Fruit fly (Drosophila melanogaster) whole organism, embryonic: ENCODE results near the gene vers.
A peak's percentile ranks its signal among the peaks of the same experiment; 100 is the strongest.

Experiments used
- Atf-2 ChIP-seq: fragments of 200-800 bp; sonication (Bioruptor generic); optimal IDR thresholded peaks from 2 replicates; lab custom pipeline; 2016; ENCODE audit warnings: missing biosample characterization, missing genetic modification characterization
- BEAF-32 ChIP-seq: fragments of 200-800 bp; sonication (Bioruptor generic); optimal IDR thresholded peaks from 3 replicates; lab custom pipeline; 2017; ENCODE audit warnings: missing biosample characterization, missing genetic modification characterization, mild to moderate bottlenecking, moderate library complexity, missing genetic modification reagents
- CG10543 ChIP-seq: fragments of 200-800 bp; sonication (Bioruptor generic); optimal IDR thresholded peaks from 3 replicates; lab custom pipeline; 2017; ENCODE audit warnings: missing biosample characterization, mild to moderate bottlenecking, missing genetic modification characterization, moderate library complexity
- CG11456 ChIP-seq: fragments of 200-800 bp; sonication (Bioruptor generic); IDR thresholded peaks from 3 replicates; pipeline ENCODE4 v1.3.6; 2022; ENCODE audit warnings: missing biosample characterization, missing genetic modification characterization
- CG12219 ChIP-seq: fragments of 200-800 bp; sonication (Bioruptor generic); optimal IDR thresholded peaks from 3 replicates; lab custom pipeline; 2018; ENCODE audit warnings: missing biosample characterization, mild to moderate bottlenecking, missing genetic modification characterization
- CG13296 ChIP-seq: fragments of 200-800 bp; sonication (Bioruptor generic); optimal IDR thresholded peaks from 3 replicates; lab custom pipeline; 2018; ENCODE audit warnings: missing biosample characterization, mild to moderate bottlenecking, missing genetic modification characterization
- CG14710 ChIP-seq: fragments of 200-800 bp; sonication (Bioruptor generic); optimal IDR thresholded peaks from 3 replicates; lab custom pipeline; 2019; ENCODE audit warnings: missing biosample characterization, mild to moderate bottlenecking, missing genetic modification characterization, moderate library complexity
- CG18011 ChIP-seq: fragments of 200-800 bp; sonication (Bioruptor generic); optimal IDR thresholded peaks from 2 replicates; lab custom pipeline; 2017; ENCODE audit warnings: missing biosample characterization, missing genetic modification characterization, mild to moderate bottlenecking, moderate library complexity, missing genotype
- CG2116 ChIP-seq: fragments of 200-800 bp; sonication (Bioruptor generic); optimal IDR thresholded peaks from 3 replicates; lab custom pipeline; 2018; ENCODE audit warnings: missing biosample characterization, mild to moderate bottlenecking, missing genetic modification characterization
- CG2120 ChIP-seq: fragments of 200-800 bp; sonication (Bioruptor generic); optimal IDR thresholded peaks from 3 replicates; lab custom pipeline; 2016; ENCODE audit warnings: missing biosample characterization, missing genetic modification characterization
- CG2199 ChIP-seq: fragments of 200-800 bp; sonication (Bioruptor generic); IDR thresholded peaks from 3 replicates; pipeline ENCODE4 v1.3.6; 2022; ENCODE audit warnings: missing biosample characterization, missing genetic modification characterization
- CG31388 ChIP-seq: fragments of 200-800 bp; sonication (Bioruptor generic); optimal IDR thresholded peaks from 2 replicates; lab custom pipeline; 2016; ENCODE audit warnings: missing biosample characterization, missing genetic modification characterization
- CG32767 ChIP-seq: fragments of 200-800 bp; sonication (Bioruptor generic); IDR thresholded peaks from 2 replicates; pipeline ENCODE4 v1.3.6; 2022; ENCODE audit warnings: missing biosample characterization, missing genetic modification characterization
- CG3281 ChIP-seq: fragments of 200-800 bp; sonication (Bioruptor generic); optimal IDR thresholded peaks from 3 replicates; lab custom pipeline; 2017; ENCODE audit warnings: missing biosample characterization, mild to moderate bottlenecking, missing genetic modification characterization
- CG34376 ChIP-seq: fragments of 200-800 bp; sonication (Bioruptor generic); optimal IDR thresholded peaks from 2 replicates; lab custom pipeline; 2018; ENCODE audit warnings: missing biosample characterization, mild to moderate bottlenecking, missing genetic modification characterization
- CG34422 ChIP-seq: fragments of 200-800 bp; sonication (Bioruptor generic); IDR thresholded peaks from 3 replicates; pipeline ENCODE4 v1.3.6; 2022; ENCODE audit warnings: missing biosample characterization, missing genetic modification characterization
- CG43689 ChIP-seq: fragments of 200-800 bp; sonication (Bioruptor generic); IDR thresholded peaks from 2 replicates; pipeline ENCODE4 v1.3.6; 2022; ENCODE audit warnings: missing biosample characterization, missing genetic modification characterization
- CG5245 ChIP-seq: fragments of 200-800 bp; sonication (Bioruptor generic); optimal IDR thresholded peaks from 3 replicates; lab custom pipeline; 2016; ENCODE audit warnings: missing biosample characterization, missing genetic modification characterization
- CG6689 ChIP-seq: fragments of 200-800 bp; sonication (Bioruptor generic); IDR thresholded peaks from 2 replicates; pipeline ENCODE4 v1.3.6; 2022; ENCODE audit warnings: missing biosample characterization, missing genetic modification characterization
- CG7556 ChIP-seq: fragments of 200-800 bp; sonication (Bioruptor generic); optimal IDR thresholded peaks from 2 replicates; lab custom pipeline; 2017; ENCODE audit warnings: missing biosample characterization, mild to moderate bottlenecking, missing genetic modification characterization
- CG8944 ChIP-seq: fragments of 200-800 bp; sonication (Bioruptor generic); optimal IDR thresholded peaks from 3 replicates; lab custom pipeline; 2016; ENCODE audit warnings: missing biosample characterization, missing genetic modification characterization
- CG9727 ChIP-seq: fragments of 200-800 bp; sonication (Bioruptor generic); optimal IDR thresholded peaks from 3 replicates; lab custom pipeline; 2017; ENCODE audit warnings: missing biosample characterization, mild to moderate bottlenecking, missing genetic modification characterization
- CG9797 ChIP-seq: fragments of 200-800 bp; sonication (Bioruptor generic); optimal IDR thresholded peaks from 3 replicates; lab custom pipeline; 2018; ENCODE audit warnings: missing biosample characterization, mild to moderate bottlenecking, missing genetic modification characterization
- CHES-1-like ChIP-seq: fragments of 200-800 bp; sonication (Bioruptor generic); optimal IDR thresholded peaks from 2 replicates; lab custom pipeline; 2016; ENCODE audit warnings: missing biosample characterization, missing genetic modification characterization
- HHEX ChIP-seq: fragments of 200-800 bp; sonication (Bioruptor generic); optimal IDR thresholded peaks from 3 replicates; lab custom pipeline; 2017; ENCODE audit warnings: missing biosample characterization, mild to moderate bottlenecking, missing genetic modification characterization, missing genetic modification reagents
- Hmr ChIP-seq: fragments of 200-800 bp; sonication (Bioruptor generic); optimal IDR thresholded peaks from 3 replicates; lab custom pipeline; 2017; ENCODE audit warnings: mild to moderate bottlenecking, missing biosample characterization, missing genetic modification reagents, missing genetic modification characterization
- Hr3 ChIP-seq: fragments of 200-800 bp; sonication (Bioruptor generic); optimal IDR thresholded peaks from 3 replicates; lab custom pipeline; 2016; ENCODE audit warnings: missing biosample characterization, missing genetic modification characterization
- Hr51 ChIP-seq, 2 experiments: fragments of 200-800 bp; sonication (Bioruptor generic); optimal IDR thresholded peaks; 2 replicates in 1 of 2; 3 replicates in 1 of 2; lab custom pipeline; 2016 to 2018; ENCODE audit warnings: missing biosample characterization in 2 of 2, missing genetic modification characterization in 2 of 2, mild to moderate bottlenecking in 1 of 2, moderate library complexity in 1 of 2
- NC2α ChIP-seq: fragments of 200-800 bp; sonication (Bioruptor generic); optimal IDR thresholded peaks from 2 replicates; lab custom pipeline; 2016; ENCODE audit warnings: missing biosample characterization, missing genetic modification characterization
- Opbp ChIP-seq: fragments of 200-800 bp; sonication (Bioruptor generic); IDR thresholded peaks from 3 replicates; pipeline ENCODE4 v1.3.6; 2022; ENCODE audit warnings: missing biosample characterization, missing genetic modification characterization; ENCODE audit not compliant: partially characterized antibody
- bsh ChIP-seq, 2 experiments: fragments of 200-800 bp; sonication (Bioruptor generic); optimal IDR thresholded peaks; 2 replicates each; lab custom pipeline; 2017 to 2018; ENCODE audit warnings: mild to moderate bottlenecking in 2 of 2, missing biosample characterization in 2 of 2, missing genetic modification characterization in 2 of 2, moderate library complexity in 1 of 2
- cato ChIP-seq: fragments of 200-800 bp; sonication (Bioruptor generic); optimal IDR thresholded peaks from 2 replicates; lab custom pipeline; 2016; ENCODE audit warnings: missing biosample characterization, missing genetic modification characterization, borderline replicate concordance
- chn ChIP-seq: fragments of 200-800 bp; sonication (Bioruptor generic); optimal IDR thresholded peaks from 2 replicates; lab custom pipeline; 2016; ENCODE audit warnings: missing biosample characterization, missing genetic modification characterization
- eve ChIP-seq, 2 experiments: fragments of >200 bp; optimal IDR thresholded peaks; 2 replicates each; lab custom pipeline; 2017; ENCODE audit warnings: missing biosample characterization in 2 of 2, missing genetic modification characterization in 2 of 2
- exex ChIP-seq: fragments of 200-800 bp; sonication (Bioruptor generic); optimal IDR thresholded peaks from 4 replicates; lab custom pipeline; 2018; ENCODE audit warnings: missing biosample characterization, mild to moderate bottlenecking, missing genetic modification characterization, moderate library complexity
- grn ChIP-seq: fragments of 200-800 bp; sonication (Bioruptor generic); optimal IDR thresholded peaks from 3 replicates; lab custom pipeline; 2017; ENCODE audit warnings: missing biosample characterization, missing genetic modification characterization
- hb ChIP-seq: fragments of 200-800 bp; sonication (Bioruptor generic); IDR thresholded peaks from 3 replicates; pipeline ENCODE4 v1.3.6; 2022; ENCODE audit warnings: missing biosample characterization, missing genetic modification characterization; ENCODE audit not compliant: partially characterized antibody
- jumu ChIP-seq: fragments of 200-800 bp; sonication (Bioruptor generic); optimal IDR thresholded peaks from 3 replicates; lab custom pipeline; 2016; ENCODE audit warnings: missing biosample characterization, missing genetic modification characterization
- kah ChIP-seq: fragments of 200-800 bp; sonication (Bioruptor generic); optimal IDR thresholded peaks from 2 replicates; lab custom pipeline; 2018; ENCODE audit warnings: missing biosample characterization, mild to moderate bottlenecking, missing genetic modification characterization
- lov ChIP-seq, 2 experiments: fragments of 200-800 bp in 1 of 2; fragments of >200 bp in 1 of 2; sonication (Bioruptor generic) in 1 of 2; IDR thresholded peaks in 1 of 2; optimal IDR thresholded peaks in 1 of 2; 2 replicates in 1 of 2; 3 replicates in 1 of 2; pipeline versions ENCODE4 v1.3.6 to Lab custom; 2017 to 2022; ENCODE audit warnings: missing biosample characterization in 1 of 2, missing genetic modification characterization in 1 of 2
- mirr ChIP-seq: fragments of 200-800 bp; sonication (Bioruptor generic); optimal IDR thresholded peaks from 3 replicates; lab custom pipeline; 2018; ENCODE audit warnings: missing biosample characterization, mild to moderate bottlenecking, missing genetic modification characterization
- oc ChIP-seq: fragments of 200-800 bp; sonication (Bioruptor generic); optimal IDR thresholded peaks from 2 replicates; lab custom pipeline; 2018; ENCODE audit warnings: missing biosample characterization, mild to moderate bottlenecking, missing genetic modification characterization, moderate library complexity
- rib ChIP-seq: fragments of 200-800 bp; sonication (Bioruptor generic); IDR thresholded peaks from 2 replicates; pipeline ENCODE4 v1.3.6; 2022; ENCODE audit warnings: missing biosample characterization, missing genetic modification characterization
- sob ChIP-seq: fragments of 200-800 bp; sonication (Bioruptor generic); IDR thresholded peaks from 2 replicates; pipeline ENCODE4 v1.3.6; 2022; ENCODE audit warnings: missing biosample characterization, missing genetic modification characterization
- sug ChIP-seq: fragments of 200-800 bp; optimal IDR thresholded peaks from 2 replicates; lab custom pipeline; 2019; ENCODE audit warnings: missing biosample characterization, mild to moderate bottlenecking, missing genetic modification characterization, moderate library complexity
- trem ChIP-seq: fragments of 200-800 bp; optimal IDR thresholded peaks from 3 replicates; lab custom pipeline; 2019; ENCODE audit warnings: missing biosample characterization, mild to moderate bottlenecking, missing genetic modification characterization, moderate library complexity

vers gene

DNA sequence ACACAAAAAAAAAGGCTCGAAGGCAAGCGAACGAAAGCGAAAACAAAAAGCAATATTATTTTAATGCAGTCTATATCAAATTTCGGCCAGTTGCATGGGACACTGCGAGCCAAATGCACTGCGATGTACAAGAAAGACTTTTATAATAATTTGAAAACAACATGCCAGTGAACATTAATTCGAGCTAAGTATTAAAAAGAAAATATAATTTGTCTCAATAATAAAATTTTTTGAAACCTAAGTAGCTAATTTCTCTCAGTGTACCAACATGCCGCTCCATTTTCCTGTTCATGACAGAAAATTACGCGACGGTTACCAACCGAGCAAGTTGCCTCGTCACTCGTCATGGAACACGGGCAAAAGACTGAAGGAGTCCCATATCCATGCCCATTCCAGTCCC, 38.6 kb upstream of the vers start (continued):
- TF ChIP-seq Opbp (GFP tag; lab: Robert Waterston, UW) (no peak), Atf-2 (GFP tag; lab: Kevin White, UChicago) (peak; percentile 57), CG14710 (tag; lab: Kevin White, UChicago) (peak; percentile 73), CG6689 (GFP tag; lab: Robert Waterston, UW) (peak; percentile 67), CG5245 (GFP tag; lab: Kevin White, UChicago) (peak; percentile 66), CHES-1-like (peak; percentile 20), trem (peak; percentile 36), hb (GFP tag; lab: Robert Waterston, UW) (no peak), CG3281 (GFP tag; lab: Kevin White, UChicago) (peak; percentile 10), CG13296 (GFP tag; lab: Kevin White, UChicago) (no peak), CG12219 (GFP tag; lab: Kevin White, UChicago) (peak; percentile 6), cato (GFP tag; lab: Kevin White, UChicago) (peak; percentile 47), jumu (GFP tag; lab: Kevin White, UChicago) (no peak), CG34422 (GFP tag; lab: Robert Waterston, UW) (peak; percentile 47; the same call in 1 of the 3 replicates), CG8944 (peak; percentile 40), CG18011 (no peak), sob (GFP tag; lab: Robert Waterston, UW) (peak; percentile 54; the same call in 1 of the 2 replicates), CG31388 (no peak), bsh (GFP tag; optimal IDR thresholded peaks at IDR 0.05; lab: Kevin White, UChicago) (peak; percentile 76 to 77), CG2116 (GFP tag; lab: Kevin White, UChicago) (peak; percentile 33), HHEX (GFP tag; lab: Kevin White, UChicago) (peak; percentile 48), lov (optimal IDR thresholded peaks at IDR 0.05; lab: Kevin White, UChicago) (no peak), lov (GFP tag; IDR thresholded peaks at IDR 0.05; lab: Robert Waterston, UW) (no peak), CG11456 (GFP tag; lab: Robert Waterston, UW) (no peak)

DNA sequence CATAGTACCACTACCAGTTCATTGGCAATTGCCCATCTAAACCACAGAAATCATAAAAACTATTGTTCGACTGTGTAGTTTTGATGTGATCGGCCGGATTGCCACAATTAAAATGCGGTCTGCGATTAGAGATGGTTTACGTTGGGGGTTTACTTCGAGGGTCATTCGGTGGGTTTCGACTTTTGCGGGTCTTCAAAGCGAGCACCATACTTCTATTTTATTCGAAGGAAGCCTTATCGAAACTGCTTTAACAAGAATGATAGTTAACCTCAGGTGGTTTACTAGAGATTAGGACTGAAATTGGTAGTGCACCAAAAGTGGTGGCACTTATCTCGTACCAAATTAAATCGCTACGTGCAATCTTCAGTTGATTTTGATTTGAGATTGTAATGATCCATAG, 37.9 kb upstream of the vers start:
- no peak for TF ChIP-seq Hr3 (GFP tag; lab: Kevin White, UChicago)
- TF ChIP-seq grn (GFP tag; lab: Kevin White, UChicago) = peak; percentile 32
- TF ChIP-seq sug = peak; percentile 68
- no peak for TF ChIP-seq rib (GFP tag; lab: Robert Waterston, UW)
- peak; percentile 53 for TF ChIP-seq exex (tag; lab: Kevin White, UChicago)

dm6 chr3L:12078551-12079318, 37.2 kb upstream of the vers start:
- peak; percentile 41 for TF ChIP-seq CG34376 (GFP tag; lab: Kevin White, UChicago)
- peak; percentile 23 for TF ChIP-seq CG9727 (GFP tag; lab: Kevin White, UChicago)
- no peak for TF ChIP-seq CG43689 (GFP tag; lab: Robert Waterston, UW)
- TF ChIP-seq CG10543 (GFP tag; lab: Kevin White, UChicago) = peak; percentile 68
- TF ChIP-seq CG2199 (GFP tag; lab: Robert Waterston, UW) = peak; percentile 88; the same call in 2 of the 3 replicates
- no peak for TF ChIP-seq oc (tag; lab: Kevin White, UChicago)
- no peak for TF ChIP-seq Hmr
- no peak for TF ChIP-seq BEAF-32 (GFP tag; lab: Kevin White, UChicago)
- no peak for TF ChIP-seq CG6689 (GFP tag; lab: Robert Waterston, UW)
- peak; percentile 24 for TF ChIP-seq CG7556 (GFP tag; lab: Kevin White, UChicago)
- no peak for TF ChIP-seq NC2α
- TF ChIP-seq chn (GFP tag; lab: Kevin White, UChicago) = no peak
- TF ChIP-seq CG2120 = no peak
- peak in 1 of 2 experiments; percentile 46 for TF ChIP-seq eve (GFP tag; optimal IDR thresholded peaks at IDR 0.05; lab: Kevin White, UChicago)
- peak in 1 of 2 experiments; percentile 22 for TF ChIP-seq Hr51 (GFP tag; optimal IDR thresholded peaks at IDR 0.05; lab: Kevin White, UChicago)
- TF ChIP-seq CG32767 (GFP tag; lab: Robert Waterston, UW) = no peak
- TF ChIP-seq kah (GFP tag; lab: Kevin White, UChicago) = no peak
- TF ChIP-seq mirr = peak; percentile 69
- no peak for TF ChIP-seq CG9797 (GFP tag; lab: Kevin White, UChicago)
